Worm (Caenorhabditis elegans) whole organism, L4 larva: ENCODE results near the gene F41E6.17.

Source experiments
- D1046.2 ChIP-seq: fragments of 200-800 bp; sonication (Bioruptor generic); IDR thresholded peaks from 2 replicates; pipeline ENCODE4 v1.3.6; 2022; ENCODE audit warnings: missing genetic modification characterization, missing compliant biosample characterization
- F37D6.2 ChIP-seq: sonication (generic microtip); optimal IDR thresholded peaks from 2 replicates; lab custom pipeline; 2016; ENCODE audit warnings: mild to moderate bottlenecking, missing genetic modification characterization, missing compliant biosample characterization
- F44E2.7 ChIP-seq: fragments of 200-800 bp; sonication (Bioruptor generic); IDR thresholded peaks from 2 replicates; pipeline ENCODE4 v2.1.2; 2022; ENCODE audit warnings: missing genetic modification characterization, missing compliant biosample characterization
- R02D3.7 ChIP-seq: fragments of 150-350 bp; sonication (generic microtip); optimal IDR thresholded peaks from 3 replicates; lab custom pipeline; 2014; ENCODE audit warnings: missing biosample characterization, missing genetic modification characterization
- Y5F2A.4 ChIP-seq: fragments of 200-800 bp; sonication (Bioruptor generic); optimal IDR thresholded peaks from 2 replicates; lab custom pipeline; 2018; ENCODE audit warnings: mild to moderate bottlenecking, missing genetic modification characterization, missing compliant biosample characterization
- ZK546.5 ChIP-seq, 2 experiments: sonication (generic microtip); optimal IDR thresholded peaks; 2 replicates each; lab custom pipeline; 2017; ENCODE audit warnings: missing biosample characterization in 2 of 2, missing genetic modification characterization in 2 of 2
- aly-2 ChIP-seq: sonication (generic microtip); optimal IDR thresholded peaks from 2 replicates; lab custom pipeline; 2018; ENCODE audit warnings: missing biosample characterization, missing genetic modification characterization
- ama-1 ChIP-seq: fragments of 150-350 bp; optimal IDR thresholded peaks from 2 replicates; lab custom pipeline; 2014; ENCODE audit warnings: inconsistent platforms, mixed read lengths
- attf-4 ChIP-seq: sonication (generic microtip); optimal IDR thresholded peaks from 3 replicates; lab custom pipeline; 2017; ENCODE audit warnings: missing biosample characterization, missing genetic modification characterization
- ceh-82 ChIP-seq: sonication (generic microtip); optimal IDR thresholded peaks from 2 replicates; lab custom pipeline; 2017; ENCODE audit warnings: missing biosample characterization, missing genetic modification characterization
- cey-2 ChIP-seq: sonication (generic microtip); optimal IDR thresholded peaks from 3 replicates; lab custom pipeline; 2017; ENCODE audit warnings: missing genetic modification characterization, mild to moderate bottlenecking, missing compliant biosample characterization, antibody characterized with exemption, borderline replicate concordance; ENCODE audit not compliant: insufficient read depth
- daf-19 ChIP-seq: fragments of 200-800 bp; sonication (Bioruptor generic); conservative IDR thresholded peaks from 2 replicates; pipeline ENCODE4 v1.3.6; 2022; ENCODE audit warnings: missing genetic modification characterization, missing compliant biosample characterization
- daf-8 ChIP-seq: fragments of 200-800 bp; sonication (Bioruptor generic); IDR thresholded peaks from 2 replicates; pipeline ENCODE4 v1.3.6; 2022; ENCODE audit warnings: missing genetic modification characterization, missing compliant biosample characterization
- dmd-8 ChIP-seq: fragments of 200-800 bp; sonication (Bioruptor generic); IDR thresholded peaks from 2 replicates; pipeline ENCODE4 v1.3.6; 2022; ENCODE audit warnings: missing genetic modification characterization, missing compliant biosample characterization
- dpl-1 ChIP-seq: fragments of 150-350 bp; optimal IDR thresholded peaks from 2 replicates; lab custom pipeline; 2014; ENCODE audit warnings: missing biosample characterization, missing genetic modification reagents, missing genetic modification characterization
- fkh-10 ChIP-seq: fragments of 150-350 bp; optimal IDR thresholded peaks from 2 replicates; lab custom pipeline; 2014; ENCODE audit warnings: missing biosample characterization, missing genetic modification reagents, missing genetic modification characterization
- fos-1 ChIP-seq: fragments of 150-350 bp; optimal IDR thresholded peaks from 2 replicates; lab custom pipeline; 2014; ENCODE audit warnings: missing biosample characterization, missing genetic modification characterization
- gei-8 ChIP-seq: fragments of 200-800 bp; sonication (Bioruptor generic); optimal IDR thresholded peaks from 2 replicates; lab custom pipeline; 2018; ENCODE audit warnings: mild to moderate bottlenecking, missing genetic modification characterization, missing compliant biosample characterization
- hif-1 ChIP-seq, 2 experiments: sonication (generic microtip); optimal IDR thresholded peaks; 2 replicates each; lab custom pipeline; 2016 to 2017; ENCODE audit warnings: missing compliant biosample characterization in 2 of 2, missing genetic modification characterization in 2 of 2, missing genetic modification reagents in 2 of 2, missing genotype in 2 of 2, mild to moderate bottlenecking in 1 of 2
- hlh-11 ChIP-seq: fragments of 200-800 bp; sonication (Bioruptor generic); optimal IDR thresholded peaks from 2 replicates; lab custom pipeline; 2018; ENCODE audit warnings: mild to moderate bottlenecking, missing genetic modification characterization, missing compliant biosample characterization
- hlh-30 ChIP-seq: sonication (generic microtip); optimal IDR thresholded peaks from 2 replicates; lab custom pipeline; 2017; ENCODE audit warnings: antibody characterized with exemption, mild to moderate bottlenecking, missing genetic modification characterization, missing compliant biosample characterization; ENCODE audit not compliant: insufficient read depth
- hmg-1.1 ChIP-seq: fragments of 200-800 bp; sonication (Bioruptor generic); IDR thresholded peaks from 2 replicates; pipeline ENCODE4 v1.3.6; 2022; ENCODE audit warnings: missing genetic modification reagents, missing genetic modification characterization, missing compliant biosample characterization
- lin-1 ChIP-seq: fragments of 200-800 bp; sonication (Bioruptor generic); IDR thresholded peaks from 2 replicates; pipeline ENCODE4 v1.3.6; 2022; ENCODE audit warnings: missing genetic modification reagents, missing genetic modification characterization, missing compliant biosample characterization
- lin-29 ChIP-seq: fragments of 200-800 bp; sonication (Bioruptor generic); IDR thresholded peaks from 2 replicates; pipeline ENCODE4 v1.3.6; 2022; ENCODE audit warnings: missing genetic modification reagents, missing genetic modification characterization, missing compliant biosample characterization
- madf-5 ChIP-seq, 2 experiments: fragments of 200-800 bp; sonication (Bioruptor generic); IDR thresholded peaks; 2 replicates each; pipeline ENCODE4 v1.3.6; 2022; ENCODE audit warnings: missing compliant biosample characterization in 2 of 2, missing genetic modification characterization in 2 of 2
- mdl-1 ChIP-seq, 2 experiments: fragments of 150-350 bp in 1 of 2; sonication (generic microtip) in 1 of 2; optimal IDR thresholded peaks; 2 replicates each; lab custom pipeline; 2014 to 2017; ENCODE audit warnings: missing biosample characterization in 2 of 2, missing genetic modification characterization in 2 of 2
- mdt-29 ChIP-seq: fragments of 200-800 bp; sonication (Bioruptor generic); IDR thresholded peaks from 2 replicates; pipeline ENCODE4 v1.3.6; 2022; ENCODE audit warnings: missing genetic modification reagents, missing genetic modification characterization, missing compliant biosample characterization
- mes-2 ChIP-seq: sonication (generic microtip); optimal IDR thresholded peaks from 2 replicates; lab custom pipeline; 2016; ENCODE audit warnings: missing genotype, mild to moderate bottlenecking, missing genetic modification characterization, missing compliant biosample characterization; ENCODE audit not compliant: poor library complexity, severe bottlenecking
- mxl-3 ChIP-seq: fragments of 200-800 bp; sonication (Bioruptor generic); optimal IDR thresholded peaks from 2 replicates; lab custom pipeline; 2018; ENCODE audit warnings: mild to moderate bottlenecking, missing genetic modification characterization, missing compliant biosample characterization
- nhr-102 ChIP-seq: sonication (generic microtip); optimal IDR thresholded peaks from 2 replicates; lab custom pipeline; 2016; ENCODE audit warnings: mild to moderate bottlenecking, missing genetic modification characterization, moderate library complexity, missing compliant biosample characterization
- nhr-11 ChIP-seq: fragments of 150-350 bp; optimal IDR thresholded peaks from 2 replicates; lab custom pipeline; 2014; ENCODE audit warnings: missing biosample characterization, missing genetic modification characterization
- nhr-237 ChIP-seq: sonication (generic microtip); optimal IDR thresholded peaks from 2 replicates; lab custom pipeline; 2017; ENCODE audit warnings: missing biosample characterization, missing genetic modification characterization
- nhr-25 ChIP-seq: sonication (generic microtip); optimal IDR thresholded peaks from 2 replicates; lab custom pipeline; 2017; ENCODE audit warnings: missing genetic modification characterization, mild to moderate bottlenecking, missing compliant biosample characterization, antibody characterized with exemption, moderate library complexity, borderline replicate concordance; ENCODE audit not compliant: insufficient read depth
- nhr-41 ChIP-seq: fragments of 200-800 bp; sonication (Bioruptor generic); IDR thresholded peaks from 2 replicates; pipeline ENCODE4 v1.3.6; 2022; ENCODE audit warnings: missing genetic modification reagents, missing genetic modification characterization, missing compliant biosample characterization
- nhr-42 ChIP-seq: fragments of 200-800 bp; sonication (Bioruptor generic); IDR thresholded peaks from 2 replicates; pipeline ENCODE4 v1.3.6; 2022; ENCODE audit warnings: missing genetic modification characterization, missing compliant biosample characterization
- nhr-48 ChIP-seq: sonication (generic microtip); optimal IDR thresholded peaks from 2 replicates; lab custom pipeline; 2016; ENCODE audit warnings: mild to moderate bottlenecking, missing genetic modification characterization, missing compliant biosample characterization
- nhr-6 ChIP-seq: fragments of 150-350 bp; optimal IDR thresholded peaks from 2 replicates; lab custom pipeline; 2014; ENCODE audit warnings: missing biosample characterization, missing genetic modification characterization
- nhr-77 ChIP-seq: fragments of 150-350 bp; optimal IDR thresholded peaks from 2 replicates; lab custom pipeline; 2014; ENCODE audit warnings: missing biosample characterization, missing genetic modification characterization
- php-3 ChIP-seq: fragments of 200-800 bp; sonication (Bioruptor generic); IDR thresholded peaks from 2 replicates; pipeline ENCODE4 v1.3.6; 2022; ENCODE audit warnings: missing genetic modification reagents, missing genetic modification characterization, missing compliant biosample characterization
- pqm-1 ChIP-seq: sonication (generic microtip); optimal IDR thresholded peaks from 2 replicates; lab custom pipeline; 2017; ENCODE audit warnings: missing biosample characterization, missing genetic modification characterization
- rbr-2 ChIP-seq: sonication (generic microtip); optimal IDR thresholded peaks from 2 replicates; lab custom pipeline; 2016; ENCODE audit warnings: missing genotype, missing genetic modification characterization, missing compliant biosample characterization
- saeg-2 ChIP-seq: fragments of 200-800 bp; sonication (Bioruptor generic); IDR thresholded peaks from 2 replicates; pipeline ENCODE4 v1.3.6; 2022; ENCODE audit warnings: missing genetic modification reagents, missing genetic modification characterization, missing compliant biosample characterization
- sdz-12 ChIP-seq: fragments of 200-800 bp; sonication (Bioruptor generic); optimal IDR thresholded peaks from 2 replicates; lab custom pipeline; 2018; ENCODE audit warnings: mild to moderate bottlenecking, missing genetic modification characterization, missing compliant biosample characterization
- set-16 ChIP-seq: fragments of 200-800 bp; sonication (Bioruptor generic); IDR thresholded peaks from 2 replicates; pipeline ENCODE4 v1.3.6; 2022; ENCODE audit warnings: missing genetic modification reagents, missing genetic modification characterization, missing compliant biosample characterization
- snpc-4 ChIP-seq: fragments of 150-350 bp; optimal IDR thresholded peaks from 2 replicates; lab custom pipeline; 2014; ENCODE audit warnings: missing biosample characterization, missing genetic modification characterization
- spr-3 ChIP-seq: fragments of 200-800 bp; sonication (Bioruptor generic); optimal IDR thresholded peaks from 2 replicates; lab custom pipeline; 2018; ENCODE audit warnings: mild to moderate bottlenecking, missing genetic modification characterization, missing compliant biosample characterization
- tag-97 ChIP-seq: fragments of 200-800 bp; sonication (Bioruptor generic); IDR thresholded peaks from 2 replicates; pipeline ENCODE4 v1.3.6; 2022; ENCODE audit warnings: missing genetic modification characterization, missing compliant biosample characterization
- unc-130 ChIP-seq: sonication (generic microtip); optimal IDR thresholded peaks from 2 replicates; lab custom pipeline; 2016; ENCODE audit warnings: missing genetic modification reagents, missing genetic modification characterization, missing compliant biosample characterization
- unc-39 ChIP-seq: sonication (generic microtip); optimal IDR thresholded peaks from 2 replicates; lab custom pipeline; 2017; ENCODE audit warnings: missing biosample characterization, missing genetic modification characterization
- vab-7 ChIP-seq: fragments of 200-800 bp; sonication (Bioruptor generic); IDR thresholded peaks from 2 replicates; pipeline ENCODE4 v1.3.6; 2022; ENCODE audit warnings: missing genetic modification reagents, missing genetic modification characterization, missing compliant biosample characterization
- zag-1 ChIP-seq: fragments of 150-350 bp; optimal IDR thresholded peaks from 2 replicates; lab custom pipeline; 2014; ENCODE audit warnings: missing biosample characterization, missing genetic modification characterization

The F41E6.17 gene

ce11 chrV:8610633-8611404, 13.1 kb upstream of the F41E6.17 start, which contains the start of gene fip-4 (continued):
- no peak for TF ChIP-seq hif-1 (tag; optimal IDR thresholded peaks at IDR 0.05; lab: Kevin White, UChicago)
- no peak for TF ChIP-seq mdt-29 (GFP tag; lab: Robert Waterston, UW)
- TF ChIP-seq D1046.2 (GFP tag; lab: Robert Waterston, UW), result no peak
- TF ChIP-seq fkh-10, result no peak
- TF ChIP-seq sdz-12 (GFP tag; lab: Kevin White, UChicago), result no peak
- peak; percentile 57; the same call in 1 of the 2 replicates for TF ChIP-seq nhr-41 (GFP tag; lab: Robert Waterston, UW)
- TF ChIP-seq unc-130 (GFP tag; lab: Kevin White, UChicago), result no peak
- no peak for TF ChIP-seq dpl-1 (GFP tag; lab: Kevin White, UChicago)
- TF ChIP-seq Y5F2A.4 (GFP tag; lab: Kevin White, UChicago), result no peak
- no peak for TF ChIP-seq nhr-237 (tag; lab: Kevin White, UChicago)
- no peak for TF ChIP-seq php-3 (GFP tag; lab: Robert Waterston, UW)
- TF ChIP-seq madf-5 (GFP tag; IDR thresholded peaks at IDR 0.05; lab: Robert Waterston, UW), result no peak
- TF ChIP-seq ceh-82, result no peak
- TF ChIP-seq nhr-42 (GFP tag; lab: Robert Waterston, UW), result no peak
- no peak for TF ChIP-seq gei-8 (GFP tag; lab: Kevin White, UChicago)
- no peak for TF ChIP-seq nhr-102 (tag; lab: Kevin White, UChicago)
- TF ChIP-seq saeg-2 (GFP tag; lab: Robert Waterston, UW), result no peak
- no peak for TF ChIP-seq R02D3.7
- peak; percentile 57 for TF ChIP-seq nhr-77 (tag; lab: Kevin White, UChicago)
- no peak for TF ChIP-seq aly-2 (tag; lab: Kevin White, UChicago)
- TF ChIP-seq spr-3 (GFP tag; lab: Kevin White, UChicago), result no peak
- TF ChIP-seq rbr-2 (tag; lab: Kevin White, UChicago), result no peak
- TF ChIP-seq daf-19, result no peak
- TF ChIP-seq hlh-30, result peak; percentile 87
- TF ChIP-seq nhr-6 (tag; lab: Kevin White, UChicago), result no peak
- no peak for TF ChIP-seq F37D6.2 (tag; lab: Kevin White, UChicago)
- no peak for TF ChIP-seq F44E2.7 (GFP tag; lab: Robert Waterston, UW)
- no peak for TF ChIP-seq lin-29 (GFP tag; lab: Robert Waterston, UW)
- TF ChIP-seq cey-2 (tag; lab: Kevin White, UChicago), result peak; percentile 12
- TF ChIP-seq nhr-11 (tag; lab: Kevin White, UChicago), result no peak
- TF ChIP-seq zag-1, result no peak
- no peak for TF ChIP-seq dmd-8 (GFP tag; lab: Robert Waterston, UW)
- TF ChIP-seq fos-1 (tag; lab: Kevin White, UChicago), result no peak
- no peak for TF ChIP-seq mes-2 (tag; lab: Kevin White, UChicago)
- TF ChIP-seq mdl-1 (tag; optimal IDR thresholded peaks at IDR 0.05; lab: Kevin White, UChicago), result peak in 1 of 2 experiments; percentile 60
- peak; percentile 57 for TF ChIP-seq mxl-3 (GFP tag; lab: Kevin White, UChicago)
- TF ChIP-seq nhr-48 (tag; lab: Kevin White, UChicago), result no peak
- TF ChIP-seq attf-4 (tag; lab: Kevin White, UChicago), result no peak
- peak; percentile 45 for TF ChIP-seq hlh-11 (tag; lab: Kevin White, UChicago)
- TF ChIP-seq lin-1, result no peak
- TF ChIP-seq snpc-4, result no peak
- TF ChIP-seq nhr-25 (tag; lab: Kevin White, UChicago), result peak; percentile 69
- TF ChIP-seq ZK546.5 (tag; optimal IDR thresholded peaks at IDR 0.05; lab: Kevin White, UChicago), result no peak
- TF ChIP-seq tag-97 (GFP tag; lab: Robert Waterston, UW), result no peak
- peak; percentile 76 for TF ChIP-seq ama-1
- no peak for TF ChIP-seq unc-39 (tag; lab: Kevin White, UChicago)
- no peak for TF ChIP-seq daf-8
- peak; percentile 11 for TF ChIP-seq pqm-1 (tag; lab: Kevin White, UChicago)
- TF ChIP-seq vab-7, result no peak
- TF ChIP-seq hmg-1.1 (GFP tag; lab: Robert Waterston, UW), result peak; percentile 48
- TF ChIP-seq set-16, result no peak
